Fruit fly (Drosophila melanogaster) whole organism, embryonic: ENCODE data around the gene CG16717.

Source experiments
- ATbp ChIP-seq: fragments of 200-800 bp; sonication (Bioruptor generic); optimal IDR thresholded peaks from 2 replicates; lab custom pipeline; 2017; ENCODE audit warnings: missing biosample characterization, mild to moderate bottlenecking, missing genetic modification characterization, missing genetic modification reagents
- Adf1 ChIP-seq: fragments of 200-800 bp; sonication (Bioruptor generic); IDR thresholded peaks from 2 replicates; pipeline ENCODE4 v1.3.6; 2022; ENCODE audit warnings: missing biosample characterization, missing genetic modification characterization
- Blimp-1 ChIP-seq: fragments of 200-800 bp; sonication (Bioruptor generic); optimal IDR thresholded peaks from 3 replicates; lab custom pipeline; 2018; ENCODE audit warnings: missing biosample characterization, missing genetic modification characterization, mild to moderate bottlenecking, moderate library complexity, missing genetic modification reagents
- CG11247 ChIP-seq: fragments of 200-800 bp; sonication (Bioruptor generic); IDR thresholded peaks from 2 replicates; pipeline ENCODE4 v1.3.6; 2022; ENCODE audit warnings: missing biosample characterization, missing genetic modification characterization
- CG11695 ChIP-seq: fragments of 200-800 bp; sonication (Bioruptor generic); IDR thresholded peaks from 3 replicates; pipeline ENCODE4 v1.3.6; 2022; ENCODE audit warnings: missing biosample characterization, missing genetic modification characterization
- CG1233 ChIP-seq: fragments of 200-800 bp; sonication (Bioruptor generic); optimal IDR thresholded peaks from 4 replicates; lab custom pipeline; 2018; ENCODE audit warnings: missing biosample characterization, mild to moderate bottlenecking, missing genetic modification characterization
- CG14014 ChIP-seq: fragments of 200-800 bp; sonication (Bioruptor generic); IDR thresholded peaks from 2 replicates; pipeline ENCODE4 v1.3.6; 2022; ENCODE audit warnings: missing biosample characterization, missing genetic modification characterization
- CG16813 ChIP-seq: fragments of 200-800 bp; sonication (Bioruptor generic); IDR thresholded peaks from 3 replicates; pipeline ENCODE4 v1.3.6; 2022; ENCODE audit warnings: missing biosample characterization, missing genetic modification characterization; ENCODE audit not compliant: partially characterized antibody
- CG17568 ChIP-seq: fragments of 200-800 bp; sonication (Bioruptor generic); optimal IDR thresholded peaks from 2 replicates; lab custom pipeline; 2018; ENCODE audit warnings: missing biosample characterization, mild to moderate bottlenecking, missing genetic modification characterization, moderate library complexity
- CG34422 ChIP-seq: fragments of 200-800 bp; sonication (Bioruptor generic); IDR thresholded peaks from 3 replicates; pipeline ENCODE4 v1.3.6; 2022; ENCODE audit warnings: missing biosample characterization, missing genetic modification characterization
- CG3726 ChIP-seq: fragments of 200-800 bp; sonication (Bioruptor generic); IDR thresholded peaks from 3 replicates; pipeline ENCODE4, ENCODE4 v1.3.6; 2022; ENCODE audit warnings: missing biosample characterization, missing genetic modification characterization
- CG3838 ChIP-seq: fragments of 200-800 bp; sonication (Bioruptor generic); optimal IDR thresholded peaks from 3 replicates; lab custom pipeline; 2016; ENCODE audit warnings: missing biosample characterization, missing genetic modification characterization
- CG3847 ChIP-seq: fragments of 200-800 bp; sonication (Bioruptor generic); IDR thresholded peaks from 2 replicates; pipeline ENCODE4 v1.3.6; 2022; ENCODE audit warnings: missing biosample characterization, missing genetic modification characterization
- CG4360 ChIP-seq: fragments of 200-800 bp; sonication (Bioruptor generic); IDR thresholded peaks from 2 replicates; pipeline ENCODE4 v1.3.6; 2022; ENCODE audit warnings: missing biosample characterization, missing genetic modification characterization
- CG6254 ChIP-seq: fragments of 200-800 bp; sonication (Bioruptor generic); optimal IDR thresholded peaks from 3 replicates; lab custom pipeline; 2017; ENCODE audit warnings: mild to moderate bottlenecking, missing biosample characterization, missing genetic modification reagents, missing genetic modification characterization
- CG6654 ChIP-seq: fragments of 200-800 bp; sonication (Bioruptor generic); optimal IDR thresholded peaks from 2 replicates; lab custom pipeline; 2017; ENCODE audit warnings: missing biosample characterization, mild to moderate bottlenecking, missing genetic modification characterization
- CG6791 ChIP-seq: fragments of 200-800 bp; sonication (Bioruptor generic); IDR thresholded peaks from 3 replicates; pipeline ENCODE4 v1.3.6; 2022; ENCODE audit warnings: missing biosample characterization, missing genetic modification characterization; ENCODE audit not compliant: partially characterized antibody
- CG9727 ChIP-seq: fragments of 200-800 bp; sonication (Bioruptor generic); optimal IDR thresholded peaks from 3 replicates; lab custom pipeline; 2017; ENCODE audit warnings: missing biosample characterization, mild to moderate bottlenecking, missing genetic modification characterization
- Mes4 ChIP-seq: fragments of 200-800 bp; sonication (Bioruptor generic); optimal IDR thresholded peaks from 2 replicates; lab custom pipeline; 2016; ENCODE audit warnings: missing biosample characterization, missing genetic modification characterization
- Oli ChIP-seq: fragments of 200-800 bp; sonication (Bioruptor generic); optimal IDR thresholded peaks from 2 replicates; lab custom pipeline; 2018; ENCODE audit warnings: missing biosample characterization, mild to moderate bottlenecking, missing genetic modification characterization, moderate library complexity
- Opbp ChIP-seq: fragments of 200-800 bp; sonication (Bioruptor generic); IDR thresholded peaks from 3 replicates; pipeline ENCODE4 v1.3.6; 2022; ENCODE audit warnings: missing biosample characterization, missing genetic modification characterization; ENCODE audit not compliant: partially characterized antibody
- PHDP ChIP-seq: fragments of 200-800 bp; sonication (Bioruptor generic); optimal IDR thresholded peaks from 3 replicates; lab custom pipeline; 2018; ENCODE audit warnings: missing biosample characterization, mild to moderate bottlenecking, missing genetic modification characterization, moderate library complexity
- Poxn ChIP-seq: fragments of 200-800 bp; sonication (Bioruptor generic); IDR thresholded peaks from 2 replicates; pipeline ENCODE4 v1.3.6; 2022; ENCODE audit warnings: missing biosample characterization, missing genetic modification characterization
- Ptx1 ChIP-seq: fragments of 200-800 bp; sonication (Bioruptor generic); IDR thresholded peaks from 2 replicates; pipeline ENCODE4 v1.3.6; 2022; ENCODE audit warnings: missing biosample characterization, missing genetic modification characterization
- Sry-δ ChIP-seq: fragments of 200-800 bp; sonication (Bioruptor generic); optimal IDR thresholded peaks from 2 replicates; lab custom pipeline; 2016; ENCODE audit warnings: missing biosample characterization, missing genetic modification characterization
- Xrp1 ChIP-seq: fragments of 200-800 bp; sonication (Bioruptor generic); IDR thresholded peaks from 2 replicates; pipeline ENCODE4 v1.3.6; 2022; ENCODE audit warnings: missing biosample characterization, missing genetic modification characterization
- ash1 ChIP-seq: fragments of 200-800 bp; sonication (Bioruptor generic); optimal IDR thresholded peaks from 2 replicates; lab custom pipeline; 2018; ENCODE audit warnings: missing biosample characterization, mild to moderate bottlenecking, missing genetic modification characterization
- bsh ChIP-seq, 2 experiments: fragments of 200-800 bp; sonication (Bioruptor generic); optimal IDR thresholded peaks; 2 replicates each; lab custom pipeline; 2017 to 2018; ENCODE audit warnings: mild to moderate bottlenecking in 2 of 2, missing biosample characterization in 2 of 2, missing genetic modification characterization in 2 of 2, moderate library complexity in 1 of 2
- cas ChIP-seq: fragments of 200-800 bp; sonication (Bioruptor generic); IDR thresholded peaks from 2 replicates; pipeline ENCODE4 v1.3.6; 2022; ENCODE audit warnings: missing biosample characterization, missing genetic modification characterization
- crp ChIP-seq, 2 experiments: fragments of 200-800 bp; sonication (Bioruptor generic); optimal IDR thresholded peaks; 2 replicates in 1 of 2; 3 replicates in 1 of 2; lab custom pipeline; 2017; ENCODE audit warnings: missing biosample characterization in 2 of 2, missing genetic modification characterization in 2 of 2, mild to moderate bottlenecking in 1 of 2, moderate library complexity in 1 of 2
- cwo ChIP-seq: fragments of 200-800 bp; sonication (Bioruptor generic); optimal IDR thresholded peaks from 3 replicates; lab custom pipeline; 2017; ENCODE audit warnings: missing biosample characterization, missing genetic modification characterization, mild to moderate bottlenecking, moderate library complexity, missing genetic modification reagents
- ems ChIP-seq: fragments of 200-800 bp; sonication (Bioruptor generic); optimal IDR thresholded peaks from 3 replicates; lab custom pipeline; 2016; ENCODE audit warnings: missing biosample characterization, missing genetic modification characterization
- ken ChIP-seq: fragments of 200-800 bp; sonication (Bioruptor generic); IDR thresholded peaks from 3 replicates; pipeline ENCODE4 v1.3.6; 2022; ENCODE audit warnings: missing biosample characterization, missing genetic modification characterization
- mld ChIP-seq: fragments of 200-800 bp; sonication (Bioruptor generic); IDR thresholded peaks from 3 replicates; pipeline ENCODE4 v1.3.6; 2022; ENCODE audit warnings: missing biosample characterization, missing genetic modification characterization; ENCODE audit not compliant: partially characterized antibody
- onecut ChIP-seq: fragments of 200-800 bp; sonication (Bioruptor generic); IDR thresholded peaks from 2 replicates; pipeline ENCODE4 v1.3.6; 2022; ENCODE audit warnings: missing biosample characterization, missing genetic modification characterization
- otp ChIP-seq: fragments of 200-800 bp; sonication (Bioruptor generic); IDR thresholded peaks from 3 replicates; pipeline ENCODE4, ENCODE4 v1.3.6; 2022; ENCODE audit warnings: missing biosample characterization, missing genetic modification characterization
- prd ChIP-seq, 3 experiments: fragments of >200 bp in 2 of 3; fragments of 200-800 bp in 1 of 3; sonication (Bioruptor generic) in 1 of 3; optimal IDR thresholded peaks in 2 of 3; IDR thresholded peaks in 1 of 3; 2 replicates in 2 of 3; 3 replicates in 1 of 3; pipeline versions ENCODE4 v1.3.6 to Lab custom; 2017 to 2022; ENCODE audit warnings: missing biosample characterization in 1 of 3, missing genetic modification characterization in 1 of 3
- pum ChIP-seq: fragments of 200-800 bp; sonication (Bioruptor generic); optimal IDR thresholded peaks from 2 replicates; lab custom pipeline; 2016; ENCODE audit warnings: missing biosample characterization, missing genetic modification characterization
- row ChIP-seq: fragments of 200-800 bp; sonication (Bioruptor generic); IDR thresholded peaks from 3 replicates; pipeline ENCODE4 v1.3.6; 2022; ENCODE audit warnings: missing biosample characterization, missing genetic modification characterization
- run ChIP-seq: fragments of 200-800 bp; sonication (Bioruptor generic); optimal IDR thresholded peaks from 3 replicates; lab custom pipeline; 2018; ENCODE audit warnings: missing biosample characterization, mild to moderate bottlenecking, missing genetic modification characterization
- sens ChIP-seq: fragments of 200-800 bp; sonication (Bioruptor generic); peaks from one replicate; lab custom pipeline; 2016; ENCODE audit warnings: missing biosample characterization, missing genetic modification characterization
- sima ChIP-seq: fragments of 200-800 bp; sonication (Bioruptor generic); optimal IDR thresholded peaks from 2 replicates; lab custom pipeline; 2016; ENCODE audit warnings: missing biosample characterization, missing genetic modification characterization
- sisA ChIP-seq: fragments of 200-800 bp; sonication (Bioruptor generic); IDR thresholded peaks from 2 replicates; pipeline ENCODE4 v1.3.6; 2022; ENCODE audit warnings: missing biosample characterization, missing genetic modification characterization
- slbo ChIP-seq: fragments of 200-800 bp; sonication (Bioruptor generic); IDR thresholded peaks from 2 replicates; pipeline ENCODE4 v1.3.6; 2022; ENCODE audit warnings: missing biosample characterization, missing genetic modification characterization
- stwl ChIP-seq: fragments of 200-800 bp; sonication (Bioruptor generic); optimal IDR thresholded peaks from 3 replicates; lab custom pipeline; 2018; ENCODE audit warnings: missing biosample characterization, mild to moderate bottlenecking, missing genetic modification characterization, moderate library complexity
- unpg ChIP-seq: fragments of 200-800 bp; sonication (Bioruptor generic); optimal IDR thresholded peaks from 3 replicates; lab custom pipeline; 2018; ENCODE audit warnings: missing biosample characterization, mild to moderate bottlenecking, missing genetic modification characterization, moderate library complexity
- wdn ChIP-seq: fragments of 200-800 bp; sonication (Bioruptor generic); IDR thresholded peaks from 2 replicates; pipeline ENCODE4 v1.3.6; 2022; ENCODE audit warnings: missing biosample characterization, missing genetic modification characterization
- wor ChIP-seq: fragments of 200-800 bp; sonication (Bioruptor generic); IDR thresholded peaks from 2 replicates; pipeline ENCODE4 v1.3.6; 2022; ENCODE audit warnings: missing biosample characterization, missing genetic modification characterization

CG16717 gene

dm6 chr3L:9693552-9694133 is 14.6 kb downstream of the CG16717 start (continued):
- TF ChIP-seq run (no peak), ems (GFP tag; lab: Kevin White, UChicago) (no peak), CG11247 (GFP tag; lab: Robert Waterston, UW) (no peak), Mes4 (GFP tag; lab: Kevin White, UChicago) (no peak), Ptx1 (GFP tag; lab: Robert Waterston, UW) (peak; percentile 44), ATbp (GFP tag; lab: Kevin White, UChicago) (peak; percentile 9), sisA (GFP tag; lab: Robert Waterston, UW) (no peak), CG14014 (GFP tag; lab: Robert Waterston, UW) (peak; percentile 40), CG3847 (GFP tag; lab: Robert Waterston, UW) (no peak), Oli (no peak), CG17568 (GFP tag; lab: Kevin White, UChicago) (peak; percentile 10), cas (GFP tag; lab: Robert Waterston, UW) (no peak), Sry-δ (no peak), Poxn (no peak), CG16813 (GFP tag; lab: Robert Waterston, UW) (no peak), row (GFP tag; lab: Robert Waterston, UW) (no peak; the same call in 1 of the 3 replicates), cwo (peak; percentile 70), CG6654 (GFP tag; lab: Kevin White, UChicago) (no peak), CG3838 (GFP tag; lab: Kevin White, UChicago) (no peak), CG4360 (GFP tag; lab: Robert Waterston, UW) (peak; percentile 67), wor (peak; percentile 37; the same call in 1 of the 2 replicates), Opbp (GFP tag; lab: Robert Waterston, UW) (no peak), mld (GFP tag; lab: Robert Waterston, UW) (0 out of 3 replicates have a peak, but pooled peaks have one; percentile 12), stwl (tag; lab: Kevin White, UChicago) (no peak), CG6254 (GFP tag; lab: Kevin White, UChicago) (peak; percentile 31), Adf1 (peak; percentile 6; the same call in 1 of the 2 replicates), CG9727 (GFP tag; lab: Kevin White, UChicago) (no peak), CG34422 (GFP tag; lab: Robert Waterston, UW) (no peak), prd (optimal IDR thresholded peaks at IDR 0.05; lab: Kevin White, UChicago) (no peak), prd (GFP tag; IDR thresholded peaks at IDR 0.05; lab: Robert Waterston, UW) (peak; percentile 43; the same call in 2 of the 3 replicates), CG3726 (0 out of 3 replicates have a peak, but pooled peaks have one; percentile 39), CG11695 (GFP tag; lab: Robert Waterston, UW) (peak; percentile 63; the same call in 2 of the 3 replicates), CG6791 (GFP tag; lab: Robert Waterston, UW) (peak; percentile 52; the same call in 1 of the 3 replicates), onecut (GFP tag; lab: Robert Waterston, UW) (peak; percentile 31; the same call in 1 of the 2 replicates), sima (GFP tag; lab: Kevin White, UChicago) (no peak), otp (GFP tag; lab: Robert Waterston, UW) (peak; percentile 33; the same call in 1 of the 3 replicates), sens (GFP tag; lab: Kevin White, UChicago) (peak; percentile 71), unpg (GFP tag; lab: Kevin White, UChicago) (peak; percentile 36), pum (GFP tag; lab: Kevin White, UChicago) (no peak), CG1233 (GFP tag; lab: Kevin White, UChicago) (no peak), Blimp-1 (peak; percentile 3), ash1 (GFP tag; lab: Kevin White, UChicago) (no peak), bsh (GFP tag; optimal IDR thresholded peaks at IDR 0.05; lab: Kevin White, UChicago) (peak in 1 of 2 experiments; percentile 31), slbo (GFP tag; lab: Robert Waterston, UW) (peak; percentile 38; the same call in 1 of the 2 replicates), wdn (GFP tag; lab: Robert Waterston, UW) (0 out of 2 replicates have a peak, but pooled peaks have one; percentile 35), Xrp1 (GFP tag; lab: Robert Waterston, UW) (peak; percentile 56; the same call in 1 of the 2 replicates), crp (GFP tag; optimal IDR thresholded peaks at IDR 0.05; lab: Kevin White, UChicago) (peak in 1 of 2 experiments; percentile 30), PHDP (tag; lab: Kevin White, UChicago) (peak; percentile 4), ken (GFP tag; lab: Robert Waterston, UW) (0 out of 3 replicates have a peak, but pooled peaks have one; percentile 44)
